Worm (Caenorhabditis elegans): ENCODE data around the gene C18D11.6.
"Not testable (repeated sequence)": the region's sequence is repeated elsewhere in the genome, so short reads cannot be mapped to it uniquely, and the experiment has no call there.

- TF ChIP-seq ama-1 (optimal IDR thresholded peaks at IDR 0.05); syd-9 (tag; optimal IDR thresholded peaks at IDR 0.05); C08G9.2 (tag; optimal IDR thresholded peaks at IDR 0.05); nhr-11 (tag; optimal IDR thresholded peaks at IDR 0.05); ceh-9 (tag; optimal IDR thresholded peaks at IDR 0.05); unc-86 (tag; optimal IDR thresholded peaks at IDR 0.05); pha-2 (tag; optimal IDR thresholded peaks at IDR 0.05); lin-11 (tag; optimal IDR thresholded peaks at IDR 0.05); fax-1 (tag; optimal IDR thresholded peaks at IDR 0.05): not testable (repeated sequence)
Observed at ce11 chrIII:11773581-11773980, 36.8 kb upstream of the C18D11.6 start, which contains the start of gene gbf-1.

Data from whole organism, late embryonic.